Fruit fly (Drosophila melanogaster) whole organism, prepupa: ENCODE measurements around the gene CG13310.

ENCODE experiments used
- Blimp-1 ChIP-seq: fragments of 200-800 bp; sonication (Bioruptor generic); optimal IDR thresholded peaks from 3 replicates; lab custom pipeline; 2017; ENCODE audit warnings: missing biosample characterization, missing genetic modification characterization, mild to moderate bottlenecking, moderate library complexity, missing genetic modification reagents
- CG10631 ChIP-seq: fragments of 200-800 bp; sonication (Bioruptor generic); optimal IDR thresholded peaks from 2 replicates; lab custom pipeline; 2016; ENCODE audit warnings: missing biosample characterization, missing genetic modification characterization
- CG10669 ChIP-seq: fragments of 200-800 bp; sonication (Bioruptor generic); optimal IDR thresholded peaks from 3 replicates; lab custom pipeline; 2018; ENCODE audit warnings: missing biosample characterization, mild to moderate bottlenecking, missing genetic modification characterization, moderate library complexity
- CG11294 ChIP-seq: fragments of 200-800 bp; sonication (Bioruptor generic); IDR thresholded peaks from 2 replicates; pipeline ENCODE4 v1.3.6; 2022; ENCODE audit warnings: missing biosample characterization, missing genetic modification characterization
- CG11762 ChIP-seq: fragments of 200-800 bp; sonication (Bioruptor generic); optimal IDR thresholded peaks from 3 replicates; lab custom pipeline; 2016; ENCODE audit warnings: missing biosample characterization, missing genetic modification characterization; ENCODE audit not compliant: insufficient read depth
- CG11902 ChIP-seq: fragments of 200-800 bp; sonication (Bioruptor generic); optimal IDR thresholded peaks from 3 replicates; lab custom pipeline; 2016; ENCODE audit warnings: missing biosample characterization, missing genetic modification characterization
- CG15336 ChIP-seq: fragments of 200-800 bp; sonication (Bioruptor generic); IDR thresholded peaks from 2 replicates; pipeline ENCODE4 v1.3.6; 2022; ENCODE audit warnings: missing biosample characterization, missing genetic modification characterization
- CG1621 ChIP-seq: fragments of 200-800 bp; sonication (Bioruptor generic); optimal IDR thresholded peaks from 3 replicates; lab custom pipeline; 2018; ENCODE audit warnings: missing biosample characterization, mild to moderate bottlenecking, missing genetic modification characterization
- CG16779 ChIP-seq: fragments of 200-800 bp; sonication (Bioruptor generic); optimal IDR thresholded peaks from 3 replicates; lab custom pipeline; 2017; ENCODE audit warnings: missing biosample characterization, mild to moderate bottlenecking, missing genetic modification characterization
- CG3032 ChIP-seq: fragments of 200-800 bp; optimal IDR thresholded peaks from 2 replicates; lab custom pipeline; 2019; ENCODE audit warnings: missing biosample characterization, mild to moderate bottlenecking, missing genetic modification characterization, moderate library complexity
- CG31627 ChIP-seq: fragments of 200-800 bp; sonication (Bioruptor generic); optimal IDR thresholded peaks from 3 replicates; lab custom pipeline; 2016; ENCODE audit warnings: missing biosample characterization, missing genetic modification characterization
- CG32006 ChIP-seq: fragments of 200-800 bp; sonication (Bioruptor generic); optimal IDR thresholded peaks from 3 replicates; lab custom pipeline; 2017; ENCODE audit warnings: missing biosample characterization, mild to moderate bottlenecking, missing genetic modification characterization
- CG34406 ChIP-seq: fragments of 200-800 bp; sonication (Bioruptor generic); optimal IDR thresholded peaks from 3 replicates; lab custom pipeline; 2016; ENCODE audit warnings: missing biosample characterization, missing genetic modification characterization
- CG3919 ChIP-seq: fragments of 200-800 bp; sonication (Bioruptor generic); optimal IDR thresholded peaks from 3 replicates; lab custom pipeline; 2016; ENCODE audit warnings: missing biosample characterization, missing genetic modification characterization
- CG4318 ChIP-seq: fragments of 200-800 bp; sonication (Bioruptor generic); optimal IDR thresholded peaks from 3 replicates; lab custom pipeline; 2017; ENCODE audit warnings: missing biosample characterization, mild to moderate bottlenecking, missing genetic modification characterization
- CG6163 ChIP-seq: fragments of 200-800 bp; sonication (Bioruptor generic); IDR thresholded peaks from 3 replicates; pipeline ENCODE4 v1.3.6; 2022; ENCODE audit warnings: missing biosample characterization, missing genetic modification characterization
- CG6276 ChIP-seq: fragments of 200-800 bp; sonication (Bioruptor generic); optimal IDR thresholded peaks from 2 replicates; lab custom pipeline; 2017; ENCODE audit warnings: missing biosample characterization, mild to moderate bottlenecking, missing genetic modification characterization
- CG6792 ChIP-seq: fragments of 200-800 bp; sonication (Bioruptor generic); optimal IDR thresholded peaks from 3 replicates; lab custom pipeline; 2016; ENCODE audit warnings: missing biosample characterization, missing genetic modification characterization
- CG6808 ChIP-seq: fragments of 200-800 bp; sonication (Bioruptor generic); optimal IDR thresholded peaks from 3 replicates; lab custom pipeline; 2017; ENCODE audit warnings: missing biosample characterization, missing genetic modification characterization, mild to moderate bottlenecking, moderate library complexity, missing genetic modification reagents
- CG6854 ChIP-seq: fragments of 200-800 bp; sonication (Bioruptor generic); optimal IDR thresholded peaks from 2 replicates; lab custom pipeline; 2017; ENCODE audit warnings: missing biosample characterization, mild to moderate bottlenecking, missing genetic modification characterization
- CG8119 ChIP-seq: fragments of 200-800 bp; sonication (Bioruptor generic); IDR thresholded peaks from 3 replicates; pipeline ENCODE4 v1.3.6; 2022; ENCODE audit warnings: missing biosample characterization, missing genetic modification characterization
- CG8319 ChIP-seq: fragments of 200-800 bp; sonication (Bioruptor generic); optimal IDR thresholded peaks from 3 replicates; lab custom pipeline; 2016; ENCODE audit warnings: missing biosample characterization, missing genetic modification characterization
- CG8632 ChIP-seq: fragments of 200-800 bp; sonication (Bioruptor generic); optimal IDR thresholded peaks from 3 replicates; lab custom pipeline; 2016; ENCODE audit warnings: missing biosample characterization, missing genetic modification characterization
- CG9139 ChIP-seq: fragments of 200-800 bp; sonication (Bioruptor generic); optimal IDR thresholded peaks from 3 replicates; lab custom pipeline; 2017; ENCODE audit warnings: missing biosample characterization, mild to moderate bottlenecking, missing genetic modification characterization
- Ets21C ChIP-seq: fragments of 200-800 bp; sonication (Bioruptor generic); optimal IDR thresholded peaks from 3 replicates; lab custom pipeline; 2016; ENCODE audit warnings: missing biosample characterization, missing genetic modification characterization
- Gug ChIP-seq: fragments of 200-800 bp; sonication (Bioruptor generic); IDR thresholded peaks from 2 replicates; pipeline ENCODE4 v1.3.6; 2022; ENCODE audit warnings: missing biosample characterization, missing genetic modification characterization
- Hr38 ChIP-seq: sonication (Bioruptor generic); optimal IDR thresholded peaks from 2 replicates; lab custom pipeline; 2016; ENCODE audit warnings: missing biosample characterization, missing genetic modification characterization
- Hr39 ChIP-seq: fragments of 200-800 bp; sonication (Bioruptor generic); optimal IDR thresholded peaks from 2 replicates; lab custom pipeline; 2016; ENCODE audit warnings: missing biosample characterization, missing genetic modification characterization
- Hr4 ChIP-seq: fragments of 200-800 bp; sonication (Bioruptor generic); optimal IDR thresholded peaks from 3 replicates; lab custom pipeline; 2016; ENCODE audit warnings: missing biosample characterization, missing genetic modification characterization
- Met ChIP-seq: fragments of 200-800 bp; sonication (Bioruptor generic); optimal IDR thresholded peaks from 3 replicates; lab custom pipeline; 2016; ENCODE audit warnings: missing biosample characterization, missing genetic modification characterization
- Smox ChIP-seq: fragments of 200-800 bp; sonication (Bioruptor generic); optimal IDR thresholded peaks from 3 replicates; lab custom pipeline; 2016; ENCODE audit warnings: missing biosample characterization, missing genetic modification characterization
- Sox102F ChIP-seq: fragments of 200-800 bp; sonication (Bioruptor generic); optimal IDR thresholded peaks from 2 replicates; lab custom pipeline; 2016; ENCODE audit warnings: missing biosample characterization, mild to moderate bottlenecking, missing genetic modification characterization
- Sox14 ChIP-seq: fragments of 200-800 bp; sonication (Bioruptor generic); optimal IDR thresholded peaks from 3 replicates; lab custom pipeline; 2016; ENCODE audit warnings: missing biosample characterization, missing genetic modification characterization
- Sox15 ChIP-seq: fragments of 200-800 bp; sonication (Bioruptor generic); optimal IDR thresholded peaks from 3 replicates; lab custom pipeline; 2016; ENCODE audit warnings: missing biosample characterization, missing genetic modification characterization
- achi ChIP-seq: fragments of 200-800 bp; sonication (Bioruptor generic); optimal IDR thresholded peaks from 3 replicates; lab custom pipeline; 2016; ENCODE audit warnings: missing biosample characterization, missing genetic modification characterization
- acj6 ChIP-seq: fragments of 200-800 bp; sonication (Bioruptor generic); optimal IDR thresholded peaks from 3 replicates; lab custom pipeline; 2016; ENCODE audit warnings: missing biosample characterization, missing genetic modification characterization
- cyc ChIP-seq: fragments of 200-800 bp; sonication (Bioruptor generic); optimal IDR thresholded peaks from 3 replicates; lab custom pipeline; 2016; ENCODE audit warnings: missing biosample characterization, missing genetic modification characterization
- dac ChIP-seq: fragments of 200-800 bp; sonication (Bioruptor generic); optimal IDR thresholded peaks from 2 replicates; lab custom pipeline; 2017; ENCODE audit warnings: missing biosample characterization, mild to moderate bottlenecking, missing genetic modification characterization
- dsx ChIP-seq: fragments of 200-800 bp; optimal IDR thresholded peaks from 3 replicates; lab custom pipeline; 2019; ENCODE audit warnings: missing biosample characterization, mild to moderate bottlenecking, missing genetic modification characterization, moderate library complexity; ENCODE audit not compliant: poor library complexity, severe bottlenecking
- eg ChIP-seq: fragments of 200-800 bp; sonication (Bioruptor generic); IDR thresholded peaks from 3 replicates; pipeline ENCODE4 v1.3.6; 2022; ENCODE audit warnings: missing biosample characterization, missing genetic modification characterization
- fd59A ChIP-seq: fragments of 200-800 bp; sonication (Bioruptor generic); optimal IDR thresholded peaks from 2 replicates; lab custom pipeline; 2017; ENCODE audit warnings: missing biosample characterization, mild to moderate bottlenecking, missing genetic modification characterization, missing genetic modification reagents
- fd85E ChIP-seq: fragments of 200-800 bp; sonication (Bioruptor generic); optimal IDR thresholded peaks from 3 replicates; lab custom pipeline; 2016; ENCODE audit warnings: missing biosample characterization, missing genetic modification characterization
- net ChIP-seq: fragments of 200-800 bp; sonication (Bioruptor generic); optimal IDR thresholded peaks from 3 replicates; lab custom pipeline; 2016; ENCODE audit warnings: missing biosample characterization, missing genetic modification characterization
- pdm3 ChIP-seq: fragments of 200-800 bp; sonication (Bioruptor generic); optimal IDR thresholded peaks from 3 replicates; lab custom pipeline; 2016; ENCODE audit warnings: missing biosample characterization, missing genetic modification characterization
- salr ChIP-seq, 2 experiments: fragments of 200-800 bp; sonication (Bioruptor generic); optimal IDR thresholded peaks; 3 replicates each; lab custom pipeline; 2016 to 2018; ENCODE audit warnings: missing biosample characterization in 2 of 2, missing genetic modification characterization in 2 of 2, mild to moderate bottlenecking in 1 of 2
- ss ChIP-seq, 2 experiments: fragments of 200-800 bp; sonication (Bioruptor generic); optimal IDR thresholded peaks; 2 replicates in 1 of 2; 3 replicates in 1 of 2; lab custom pipeline; 2017 to 2018; ENCODE audit warnings: mild to moderate bottlenecking in 2 of 2, missing biosample characterization in 2 of 2, missing genetic modification characterization in 2 of 2, moderate library complexity in 1 of 2
- svp ChIP-seq: fragments of 200-800 bp; sonication (Bioruptor generic); peaks from one replicate; lab custom pipeline; 2016; ENCODE audit warnings: missing biosample characterization, missing genetic modification characterization
- topi ChIP-seq: fragments of 200-800 bp; sonication (Bioruptor generic); optimal IDR thresholded peaks from 3 replicates; lab custom pipeline; 2016; ENCODE audit warnings: missing biosample characterization, missing genetic modification characterization
- vri ChIP-seq: fragments of 200-800 bp; sonication (Bioruptor generic); optimal IDR thresholded peaks from 3 replicates; lab custom pipeline; 2016; ENCODE audit warnings: missing biosample characterization, mild to moderate bottlenecking, missing genetic modification characterization

Gene CG13310

dm6 chr3L:8821708-8822660, 21.7 kb upstream of the CG13310 start:
- TF ChIP-seq acj6, result peak; percentile 90
- peak; percentile 92 for TF ChIP-seq CG6792
- peak; percentile 95 for TF ChIP-seq dsx (GFP tag; lab: Kevin White, UChicago)
- TF ChIP-seq vri (GFP tag; lab: Kevin White, UChicago), result peak; percentile 87
- TF ChIP-seq Sox102F (GFP tag; lab: Kevin White, UChicago), result peak; percentile 82
- no peak for TF ChIP-seq Blimp-1 (GFP tag; lab: Kevin White, UChicago)
- peak; percentile 74 for TF ChIP-seq Hr4 (GFP tag; lab: Kevin White, UChicago)
- peak; percentile 92 for TF ChIP-seq CG6808
- TF ChIP-seq Ets21C (GFP tag; lab: Kevin White, UChicago), result peak; percentile 67
- TF ChIP-seq CG10669 (GFP tag; lab: Kevin White, UChicago), result peak; percentile 95
- peak; percentile 85 for TF ChIP-seq CG32006 (GFP tag; lab: Kevin White, UChicago)
- peak; percentile 92 for TF ChIP-seq CG10631
- TF ChIP-seq fd85E, result peak; percentile 40
- peak; percentile 85 for TF ChIP-seq CG34406 (GFP tag; lab: Kevin White, UChicago)
- TF ChIP-seq cyc (GFP tag; lab: Kevin White, UChicago), result peak; percentile 67
- TF ChIP-seq Hr38 (GFP tag; lab: Kevin White, UChicago), result no peak
- peak; percentile 91 for TF ChIP-seq CG1621 (tag; lab: Kevin White, UChicago)
- peak; percentile 90 for TF ChIP-seq CG11762 (GFP tag; lab: Kevin White, UChicago)
- TF ChIP-seq Met (GFP tag; lab: Kevin White, UChicago), result peak; percentile 86
- TF ChIP-seq CG8119 (GFP tag; lab: Robert Waterston, UW), result peak; percentile 90
- peak; percentile 88 for TF ChIP-seq CG8632
- peak; percentile 93 for TF ChIP-seq fd59A (GFP tag; lab: Kevin White, UChicago)
- peak; percentile 91 for TF ChIP-seq CG8319 (GFP tag; lab: Kevin White, UChicago)
- peak; percentile 85 for TF ChIP-seq eg (GFP tag; lab: Robert Waterston, UW)
- TF ChIP-seq CG3919 (GFP tag; lab: Kevin White, UChicago), result peak; percentile 95
- TF ChIP-seq CG16779 (tag; lab: Kevin White, UChicago), result peak; percentile 80
- peak; percentile 48 for TF ChIP-seq dac (GFP tag; lab: Kevin White, UChicago)
- peak; percentile 91 for TF ChIP-seq CG15336 (GFP tag; lab: Robert Waterston, UW)
- TF ChIP-seq Sox14, result peak; percentile 92
- TF ChIP-seq CG6854 (GFP tag; lab: Kevin White, UChicago), result peak; percentile 77
- TF ChIP-seq CG31627 (GFP tag; lab: Kevin White, UChicago), result peak; percentile 84
- TF ChIP-seq CG11294 (GFP tag; lab: Robert Waterston, UW), result peak; percentile 63
- peak; percentile 89 for TF ChIP-seq CG9139 (GFP tag; lab: Kevin White, UChicago)
- TF ChIP-seq Smox, result peak; percentile 83
- peak; percentile 85 for TF ChIP-seq CG11902 (GFP tag; lab: Kevin White, UChicago)
- TF ChIP-seq CG3032 (tag; lab: Kevin White, UChicago), result peak; percentile 95
- peak; percentile 82 for TF ChIP-seq Gug (GFP tag; lab: Robert Waterston, UW)
- peak; percentile 96 for TF ChIP-seq CG6163 (GFP tag; lab: Robert Waterston, UW)
- peak; percentile 78 for TF ChIP-seq Hr39 (GFP tag; lab: Kevin White, UChicago)
- TF ChIP-seq achi (GFP tag; lab: Kevin White, UChicago), result peak; percentile 88
- peak; percentile 89 for TF ChIP-seq pdm3 (GFP tag; lab: Kevin White, UChicago)
- peak; percentile 95 for TF ChIP-seq svp
- peak; percentile 91 to 93 for TF ChIP-seq ss (GFP tag; optimal IDR thresholded peaks at IDR 0.05; lab: Kevin White, UChicago)
- peak; percentile 73 to 89 for TF ChIP-seq salr (GFP tag; optimal IDR thresholded peaks at IDR 0.05; lab: Kevin White, UChicago)
- peak; percentile 87 for TF ChIP-seq net (GFP tag; lab: Kevin White, UChicago)
- TF ChIP-seq CG6276 (GFP tag; lab: Kevin White, UChicago), result peak; percentile 76
- peak; percentile 89 for TF ChIP-seq topi (GFP tag; lab: Kevin White, UChicago)
- TF ChIP-seq Sox15 (GFP tag; lab: Kevin White, UChicago), result peak; percentile 78
- peak; percentile 74 for TF ChIP-seq CG4318 (GFP tag; lab: Kevin White, UChicago)
